Worm (Caenorhabditis elegans) whole organism, early embryonic: ENCODE measurements around the gene aak-2.

ENCODE experiments used
- B0310.2 ChIP-seq: sonication (generic microtip); optimal IDR thresholded peaks from 2 replicates; lab custom pipeline; 2016; ENCODE audit warnings: mild to moderate bottlenecking, missing genetic modification characterization, missing compliant biosample characterization
- F13C5.2 ChIP-seq: sonication (generic microtip); optimal IDR thresholded peaks from 2 replicates; lab custom pipeline; 2017; ENCODE audit warnings: mild to moderate bottlenecking, missing genetic modification characterization, inconsistent platforms, missing compliant biosample characterization
- ama-1 ChIP-seq: fragments of 150-350 bp; optimal IDR thresholded peaks from 2 replicates; lab custom pipeline; 2014
- ceh-13 ChIP-seq: fragments of 200-800 bp; sonication (Bioruptor generic); optimal IDR thresholded peaks from 2 replicates; lab custom pipeline; 2018; ENCODE audit warnings: mild to moderate bottlenecking, missing genetic modification characterization, missing compliant biosample characterization
- ceh-36 ChIP-seq: sonication (generic microtip); optimal IDR thresholded peaks from 2 replicates; lab custom pipeline; 2016; ENCODE audit warnings: missing genetic modification characterization, inconsistent platforms, missing compliant biosample characterization
- ets-7 ChIP-seq: sonication (generic microtip); optimal IDR thresholded peaks from 2 replicates; lab custom pipeline; 2016; ENCODE audit warnings: missing genotype, missing genetic modification characterization, missing compliant biosample characterization
- flt-1 ChIP-seq: fragments of 200-800 bp; sonication (Bioruptor generic); IDR thresholded peaks from 2 replicates; pipeline ENCODE4 v1.3.6; 2022; ENCODE audit warnings: missing genetic modification characterization, missing compliant biosample characterization
- hmbx-1 ChIP-seq: sonication (generic microtip); optimal IDR thresholded peaks from 2 replicates; lab custom pipeline; 2016; ENCODE audit warnings: mild to moderate bottlenecking, missing genetic modification characterization, missing compliant biosample characterization
- pes-1 ChIP-seq: fragments of 200-800 bp; sonication (Bioruptor generic); IDR thresholded peaks from 2 replicates; pipeline ENCODE4 v1.3.6; 2022; ENCODE audit warnings: missing genetic modification reagents, missing genetic modification characterization, missing compliant biosample characterization
- sea-1 ChIP-seq: fragments of 200-800 bp; sonication (Bioruptor generic); conservative IDR thresholded peaks from 2 replicates; pipeline ENCODE4 v1.3.6; 2022; ENCODE audit warnings: missing genetic modification characterization, missing compliant biosample characterization
- tbx-11 ChIP-seq: fragments of 200-800 bp; sonication (Bioruptor generic); IDR thresholded peaks from 2 replicates; pipeline ENCODE4 v1.3.6; 2022; ENCODE audit warnings: missing genetic modification characterization, missing compliant biosample characterization
- tra-4 ChIP-seq: sonication (generic microtip); optimal IDR thresholded peaks from 2 replicates; lab custom pipeline; 2017; ENCODE audit warnings: missing genetic modification characterization, missing compliant biosample characterization

ce11 chrX:16811974-16812373, 16.1 kb downstream of the aak-2 start:
- TF ChIP-seq ceh-36 (tag; lab: Kevin White, UChicago) = no peak
- TF ChIP-seq hmbx-1 (tag; lab: Kevin White, UChicago) = no peak
- TF ChIP-seq F13C5.2 (tag; lab: Kevin White, UChicago) = no peak
- no peak for TF ChIP-seq ets-7 (tag; lab: Kevin White, UChicago)
- TF ChIP-seq flt-1 = no peak
- TF ChIP-seq ceh-13 (GFP tag; lab: Kevin White, UChicago) = no peak
- no peak for TF ChIP-seq sea-1 (GFP tag; lab: Robert Waterston, UW)
- no peak for TF ChIP-seq tra-4 (tag; lab: Kevin White, UChicago)
- TF ChIP-seq ama-1 (lab: Kevin White, UChicago) = no peak
- no peak for TF ChIP-seq B0310.2
- no peak for TF ChIP-seq tbx-11 (GFP tag; lab: Robert Waterston, UW)
- no peak for TF ChIP-seq pes-1 (GFP tag; lab: Robert Waterston, UW)
